Fruit fly (Drosophila melanogaster): Measurements from ENCODE around the gene CG18814.

- TF ChIP-seq CG12768 (GFP tag; optimal IDR thresholded peaks at IDR 0.05) (no peak), Hr96 (GFP tag; optimal IDR thresholded peaks at IDR 0.05) (no peak), bab1 (GFP tag; optimal IDR thresholded peaks at IDR 0.05) (no peak), Clk (GFP tag; optimal IDR thresholded peaks at IDR 0.05) (no peak), cic (GFP tag; optimal IDR thresholded peaks at IDR 0.05) (no peak), kay (GFP tag; ENCODE audit: borderline replicate concordance) (no peak), cnc (optimal IDR thresholded peaks at IDR 0.05) (no peak)
These were observed 24.9 kb downstream of the CG18814 start, which contains the start of gene Gagr for dm6 chr3L:16394506-16394905.
